Worm (Caenorhabditis elegans) whole organism, L1 larva: ENCODE measurements around the gene K03H1.9.

Experiments used
- ama-1 ChIP-seq: fragments of 150-350 bp; optimal IDR thresholded peaks from 2 replicates; lab custom pipeline; 2014
- blmp-1 ChIP-seq: fragments of 150-350 bp; optimal IDR thresholded peaks from 2 replicates; lab custom pipeline; 2014; ENCODE audit warnings: missing biosample characterization, missing genetic modification characterization
- ceh-63 ChIP-seq: fragments of 200-800 bp; sonication (Bioruptor generic); optimal IDR thresholded peaks from 2 replicates; lab custom pipeline; 2018; ENCODE audit warnings: mild to moderate bottlenecking, missing genetic modification characterization, missing compliant biosample characterization
- ceh-82 ChIP-seq, 3 experiments: fragments of 150-350 bp in 1 of 3; sonication (generic microtip) in 2 of 3; optimal IDR thresholded peaks; 2 replicates each; lab custom pipeline; 2014 to 2017; ENCODE audit warnings: missing biosample characterization in 3 of 3, missing genetic modification characterization in 3 of 3
- dpl-1 ChIP-seq, 3 experiments: fragments of 150-350 bp in 2 of 3; sonication (generic microtip) in 1 of 3; optimal IDR thresholded peaks; 2 replicates each; lab custom pipeline; 2014 to 2017; ENCODE audit warnings: missing biosample characterization in 3 of 3, missing genetic modification characterization in 3 of 3, missing genetic modification reagents in 3 of 3
- dsc-1 ChIP-seq: sonication (generic microtip); optimal IDR thresholded peaks from 2 replicates; lab custom pipeline; 2016; ENCODE audit warnings: mild to moderate bottlenecking, missing genetic modification characterization, missing compliant biosample characterization
- efl-1 ChIP-seq, 4 experiments: fragments of 150-350 bp; optimal IDR thresholded peaks in 3 of 4; peaks in 1 of 4; 1 replicate in 1 of 4; 2 replicates in 3 of 4; lab custom pipeline; 2014; ENCODE audit warnings: missing biosample characterization in 2 of 4, missing genetic modification characterization in 2 of 4, missing genetic modification reagents in 2 of 4
- egl-13 ChIP-seq: sonication (generic microtip); optimal IDR thresholded peaks from 2 replicates; lab custom pipeline; 2016; ENCODE audit warnings: missing genotype, missing genetic modification reagents, missing genetic modification characterization, missing compliant biosample characterization
- elt-2 ChIP-seq: sonication (generic microtip); optimal IDR thresholded peaks from 2 replicates; lab custom pipeline; 2016; ENCODE audit warnings: missing genetic modification characterization, mild to moderate bottlenecking, inconsistent platforms, missing compliant biosample characterization, missing genetic modification reagents
- elt-3 ChIP-seq, 6 experiments: fragments of 150-350 bp in 1 of 6; sonication (generic microtip); optimal IDR thresholded peaks; 2 replicates each; lab custom pipeline; 2017 to 2018; ENCODE audit warnings: missing biosample characterization in 6 of 6, missing genetic modification characterization in 6 of 6, inconsistent platforms in 1 of 6
- fkh-10 ChIP-seq: sonication (generic microtip); optimal IDR thresholded peaks from 2 replicates; lab custom pipeline; 2017; ENCODE audit warnings: missing biosample characterization, missing genetic modification reagents, missing genetic modification characterization
- fkh-4 ChIP-seq: sonication (generic microtip); optimal IDR thresholded peaks from 2 replicates; lab custom pipeline; 2016; ENCODE audit warnings: missing compliant biosample characterization, missing genetic modification characterization, borderline replicate concordance
- fkh-8 ChIP-seq: sonication (generic microtip); optimal IDR thresholded peaks from 2 replicates; lab custom pipeline; 2016; ENCODE audit warnings: mild to moderate bottlenecking, missing genetic modification characterization, missing compliant biosample characterization
- hlh-17 ChIP-seq: fragments of 200-800 bp; sonication (Bioruptor generic); optimal IDR thresholded peaks from 2 replicates; lab custom pipeline; 2018; ENCODE audit warnings: missing genetic modification characterization, mild to moderate bottlenecking, missing compliant biosample characterization, moderate library complexity, borderline replicate concordance
- lin-14 ChIP-seq: fragments of 200-800 bp; sonication (Bioruptor generic); optimal IDR thresholded peaks from 2 replicates; lab custom pipeline; 2018; ENCODE audit warnings: mild to moderate bottlenecking, missing genetic modification characterization, moderate library complexity, missing compliant biosample characterization
- lin-15B ChIP-seq: fragments of 150-350 bp; sonication (generic microtip); optimal IDR thresholded peaks from 3 replicates; lab custom pipeline; 2014; ENCODE audit warnings: missing biosample characterization, missing genetic modification characterization
- lin-35 ChIP-seq, 2 experiments: fragments of 150-350 bp; optimal IDR thresholded peaks; 2 replicates each; lab custom pipeline; 2014; ENCODE audit warnings: missing biosample characterization in 2 of 2, missing genetic modification characterization in 2 of 2, missing genetic modification reagents in 2 of 2
- mab-9 ChIP-seq: fragments of 200-800 bp; sonication (Bioruptor generic); IDR thresholded peaks from 2 replicates; pipeline ENCODE4 v1.3.6; 2022; ENCODE audit warnings: missing genetic modification reagents, missing genetic modification characterization, missing compliant biosample characterization
- mdl-1 ChIP-seq, 2 experiments: fragments of 150-350 bp; optimal IDR thresholded peaks; 2 replicates each; lab custom pipeline; 2014 to 2017; ENCODE audit warnings: missing biosample characterization in 2 of 2, missing genetic modification characterization in 2 of 2, inconsistent platforms in 1 of 2
- nhr-11 ChIP-seq: fragments of 150-350 bp; optimal IDR thresholded peaks from 2 replicates; lab custom pipeline; 2014; ENCODE audit warnings: missing biosample characterization, missing genetic modification characterization
- nhr-12 ChIP-seq: sonication (generic microtip); optimal IDR thresholded peaks from 2 replicates; lab custom pipeline; 2017; ENCODE audit warnings: missing biosample characterization, missing genetic modification characterization
- nhr-19 ChIP-seq: fragments of 200-800 bp; sonication (Bioruptor generic); conservative IDR thresholded peaks from 2 replicates; pipeline ENCODE4 v1.3.6; 2022; ENCODE audit warnings: missing genetic modification characterization, missing compliant biosample characterization
- nhr-20 ChIP-seq: sonication (generic microtip); optimal IDR thresholded peaks from 2 replicates; lab custom pipeline; 2016; ENCODE audit warnings: mild to moderate bottlenecking, missing genetic modification characterization, missing compliant biosample characterization
- nhr-237 ChIP-seq: fragments of 150-350 bp; optimal IDR thresholded peaks from 2 replicates; lab custom pipeline; 2014; ENCODE audit warnings: missing biosample characterization, missing genetic modification characterization
- nhr-76 ChIP-seq: sonication (generic microtip); optimal IDR thresholded peaks from 2 replicates; lab custom pipeline; 2017; ENCODE audit warnings: missing biosample characterization, missing genetic modification characterization
- nhr-84 ChIP-seq: sonication (generic microtip); optimal IDR thresholded peaks from 2 replicates; lab custom pipeline; 2017; ENCODE audit warnings: missing biosample characterization, missing genetic modification characterization
- nhr-85 ChIP-seq: sonication (generic microtip); peaks from one replicate; lab custom pipeline; 2016; ENCODE audit warnings: missing genetic modification characterization, inconsistent platforms, missing compliant biosample characterization
- pqm-1 ChIP-seq: sonication (generic microtip); optimal IDR thresholded peaks from 3 replicates; lab custom pipeline; 2017; ENCODE audit warnings: missing biosample characterization, missing genetic modification characterization
- rnt-1 ChIP-seq: sonication (generic microtip); optimal IDR thresholded peaks from 2 replicates; lab custom pipeline; 2016; ENCODE audit warnings: mild to moderate bottlenecking, missing genetic modification characterization, moderate library complexity, missing compliant biosample characterization
- skn-1 ChIP-seq: fragments of 150-350 bp; optimal IDR thresholded peaks from 2 replicates; lab custom pipeline; 2014; ENCODE audit warnings: missing biosample characterization, missing genetic modification characterization
- snu-23 ChIP-seq: sonication (generic microtip); optimal IDR thresholded peaks from 2 replicates; lab custom pipeline; 2016; ENCODE audit warnings: missing genetic modification characterization, missing compliant biosample characterization
- tbx-2 ChIP-seq: sonication (generic microtip); optimal IDR thresholded peaks from 2 replicates; lab custom pipeline; 2016; ENCODE audit warnings: missing genetic modification characterization, missing compliant biosample characterization
- tlp-1 ChIP-seq: fragments of 150-350 bp; optimal IDR thresholded peaks from 2 replicates; lab custom pipeline; 2014; ENCODE audit warnings: missing biosample characterization, missing genetic modification characterization
- unc-130 ChIP-seq: fragments of 150-350 bp; optimal IDR thresholded peaks from 2 replicates; lab custom pipeline; 2017; ENCODE audit warnings: missing biosample characterization, missing genetic modification characterization, inconsistent platforms
- unc-30 ChIP-seq: sonication (generic microtip); optimal IDR thresholded peaks from 2 replicates; lab custom pipeline; 2017; ENCODE audit warnings: missing biosample characterization, missing genetic modification characterization
- zag-1 ChIP-seq: fragments of 150-350 bp; optimal IDR thresholded peaks from 2 replicates; lab custom pipeline; 2014; ENCODE audit warnings: missing biosample characterization, missing genetic modification characterization
- zip-4 ChIP-seq: fragments of 200-800 bp; sonication (Bioruptor generic); optimal IDR thresholded peaks from 2 replicates; lab custom pipeline; 2018; ENCODE audit warnings: mild to moderate bottlenecking, missing genetic modification characterization, moderate library complexity, missing compliant biosample characterization

Gene K03H1.9

ce11 chrIII:9920764-9921163, 20.5 kb downstream of the K03H1.9 start, which contains the start of gene F40F12.3:
Gene F40F12.3, minus strand, starts transcription at chrIII:9920864.
- TF ChIP-seq tlp-1 (tag; lab: Kevin White, UChicago): no peak

- TF ChIP-seq egl-13 (tag; lab: Kevin White, UChicago): no peak
- TF ChIP-seq lin-14 (GFP tag; lab: Kevin White, UChicago): no peak
- peak; percentile 75 for TF ChIP-seq pqm-1 (tag; lab: Kevin White, UChicago)
- TF ChIP-seq lin-35 (GFP tag; optimal IDR thresholded peaks at IDR 0.05; lab: Kevin White, UChicago): peak in 1 of 2 experiments; percentile 41
- peak; percentile 28 for TF ChIP-seq elt-2 (tag; lab: Kevin White, UChicago)
- no peak for TF ChIP-seq zag-1
- TF ChIP-seq fkh-4 (tag; lab: Kevin White, UChicago): no peak
These were observed 27.6 kb downstream of the K03H1.9 start, which contains the start of gene cbp-3 for ce11 chrIII:9913722-9914121. Gene cbp-3, plus strand, starts transcription at chrIII:9913993.

- peak in 1 of 6 experiments; percentile 25 for TF ChIP-seq elt-3 (tag; optimal IDR thresholded peaks at IDR 0.05; lab: Kevin White, UChicago)
- peak; percentile 22 for TF ChIP-seq elt-2 (tag; lab: Kevin White, UChicago)
- peak; percentile 11 for TF ChIP-seq unc-130 (tag; lab: Kevin White, UChicago)
- no peak for TF ChIP-seq rnt-1 (tag; lab: Kevin White, UChicago)
- TF ChIP-seq lin-35 (GFP tag; optimal IDR thresholded peaks at IDR 0.05; lab: Kevin White, UChicago): peak in 1 of 2 experiments; percentile 54
- TF ChIP-seq efl-1 (optimal IDR thresholded peaks at IDR 0.05; lab: Kevin White, UChicago): no peak
- TF ChIP-seq efl-1 (GFP tag; optimal IDR thresholded peaks at IDR 0.05 in 1 of 2; lab: Kevin White, UChicago): peak in 1 of 2 experiments; percentile 44
- peak; percentile 16 for TF ChIP-seq blmp-1 (tag; lab: Kevin White, UChicago)
- TF ChIP-seq hlh-17: no peak
These were observed 28.3 kb downstream of the K03H1.9 start for ce11 chrIII:9912998-9913397.

- TF ChIP-seq skn-1 (peak; percentile 77), nhr-84 (tag; lab: Kevin White, UChicago) (no peak), efl-1 (optimal IDR thresholded peaks at IDR 0.05; lab: Kevin White, UChicago) (peak in 1 of 2 experiments; percentile 42), efl-1 (GFP tag; optimal IDR thresholded peaks at IDR 0.05 in 1 of 2; lab: Kevin White, UChicago) (peak; percentile 68 to 96), nhr-12 (tag; lab: Kevin White, UChicago) (no peak), fkh-10 (GFP tag; lab: Kevin White, UChicago) (no peak), elt-2 (tag; lab: Kevin White, UChicago) (no peak), dpl-1 (GFP tag; optimal IDR thresholded peaks at IDR 0.05; lab: Kevin White, UChicago) (peak; percentile 49 to 69 (median 64)), fkh-8 (tag; lab: Kevin White, UChicago) (no peak), ceh-82 (tag; optimal IDR thresholded peaks at IDR 0.05; lab: Kevin White, UChicago) (peak in 1 of 3 experiments; percentile 3), lin-35 (GFP tag; optimal IDR thresholded peaks at IDR 0.05; lab: Kevin White, UChicago) (peak; percentile 43 to 76), nhr-237 (tag; lab: Kevin White, UChicago) (no peak), dsc-1 (tag; lab: Kevin White, UChicago) (no peak), nhr-19 (no peak), pqm-1 (tag; lab: Kevin White, UChicago) (no peak)
These were observed 28.8 kb downstream of the K03H1.9 start for ce11 chrIII:9912501-9912900.

- TF ChIP-seq hlh-17 (no peak), lin-14 (GFP tag; lab: Kevin White, UChicago) (peak; percentile 28), lin-35 (GFP tag; optimal IDR thresholded peaks at IDR 0.05; lab: Kevin White, UChicago) (peak in 1 of 2 experiments; percentile 20), ceh-63 (GFP tag; lab: Kevin White, UChicago) (no peak)
These were observed 30.4 kb downstream of the K03H1.9 start, which contains the start of the genes cyld-1 and F40F12.9 for ce11 chrIII:9910608-9911479. Gene cyld-1, minus strand, starts transcription at chrIII:9910658. Gene F40F12.9, plus strand, starts transcription at chrIII:9911328.

- TF ChIP-seq dpl-1 (GFP tag; optimal IDR thresholded peaks at IDR 0.05; lab: Kevin White, UChicago): peak in 1 of 3 experiments; percentile 16
- TF ChIP-seq mdl-1 (tag; optimal IDR thresholded peaks at IDR 0.05; lab: Kevin White, UChicago): no peak
- no peak for TF ChIP-seq zip-4
- TF ChIP-seq elt-3 (tag; optimal IDR thresholded peaks at IDR 0.05; lab: Kevin White, UChicago): peak in 1 of 6 experiments; percentile 36
- peak; percentile 8 for TF ChIP-seq tbx-2 (tag; lab: Kevin White, UChicago)
- TF ChIP-seq skn-1: peak; percentile 4
- TF ChIP-seq snu-23 (GFP tag; lab: Kevin White, UChicago): peak; percentile 50
- peak; percentile 93 for TF ChIP-seq nhr-85 (tag; lab: Kevin White, UChicago)
- peak; percentile 60 for TF ChIP-seq lin-14 (GFP tag; lab: Kevin White, UChicago)
- TF ChIP-seq lin-35 (GFP tag; optimal IDR thresholded peaks at IDR 0.05; lab: Kevin White, UChicago): peak in 1 of 2 experiments; percentile 69
- peak; percentile 41 for TF ChIP-seq blmp-1 (tag; lab: Kevin White, UChicago)
- TF ChIP-seq ama-1 (lab: Kevin White, UChicago): no peak
- TF ChIP-seq nhr-11 (tag; lab: Kevin White, UChicago): no peak
- no peak for TF ChIP-seq rnt-1 (tag; lab: Kevin White, UChicago)
- no peak for TF ChIP-seq unc-30
- no peak for TF ChIP-seq nhr-76 (tag; lab: Kevin White, UChicago)
- no peak for TF ChIP-seq mab-9 (GFP tag; lab: Robert Waterston, UW)
- peak; percentile 52 for TF ChIP-seq nhr-20 (tag; lab: Kevin White, UChicago)
- TF ChIP-seq lin-15B (tag; lab: Kevin White, UChicago): no peak
These were observed 32.5 kb downstream of the K03H1.9 start for ce11 chrIII:9908769-9909168.
